Worm (Caenorhabditis elegans) whole organism, young adult: ENCODE results near the gene fbxa-35.
A peak's percentile ranks its signal among the peaks of the same experiment; 100 is the strongest.

Experiments used
- C06A6.2 ChIP-seq: fragments of 200-800 bp; sonication (Bioruptor generic); conservative IDR thresholded peaks from 2 replicates; pipeline ENCODE4 v1.3.6; 2022; ENCODE audit warnings: missing genetic modification characterization, missing compliant biosample characterization
- Y53G8AR.9 ChIP-seq: fragments of 200-800 bp; sonication (Bioruptor generic); conservative IDR thresholded peaks from 2 replicates; pipeline ENCODE4 v1.3.6; 2022; ENCODE audit warnings: missing genetic modification reagents, missing genetic modification characterization, missing compliant biosample characterization
- ZK185.1 ChIP-seq: sonication (generic microtip); optimal IDR thresholded peaks from 2 replicates; lab custom pipeline; 2016; ENCODE audit warnings: mild to moderate bottlenecking, missing genetic modification characterization, missing compliant biosample characterization; ENCODE audit not compliant: poor library complexity, severe bottlenecking
- attf-6 ChIP-seq: fragments of 200-800 bp; sonication (Bioruptor generic); IDR thresholded peaks from 2 replicates; pipeline ENCODE4 v1.3.6; 2022; ENCODE audit warnings: missing genetic modification reagents, missing genetic modification characterization, missing compliant biosample characterization
- bed-1 ChIP-seq: fragments of 200-800 bp; sonication (Bioruptor generic); IDR thresholded peaks from 2 replicates; pipeline ENCODE4 v1.3.6; 2022; ENCODE audit warnings: missing genetic modification reagents, missing genetic modification characterization, missing compliant biosample characterization
- cebp-1 ChIP-seq, 2 experiments: fragments of 200-800 bp in 1 of 2; sonication (Bioruptor generic) in 1 of 2; sonication (generic microtip) in 1 of 2; IDR thresholded peaks in 1 of 2; optimal IDR thresholded peaks in 1 of 2; 2 replicates each; pipeline versions ENCODE4 v1.3.6 to Lab custom; 2017 to 2022; ENCODE audit warnings: missing compliant biosample characterization in 2 of 2, missing genetic modification characterization in 2 of 2, mild to moderate bottlenecking in 1 of 2, missing genetic modification reagents in 1 of 2, moderate library complexity in 1 of 2
- ceh-40 ChIP-seq: fragments of 200-800 bp; sonication (Bioruptor generic); IDR thresholded peaks from 2 replicates; pipeline ENCODE4 v1.3.6; 2022; ENCODE audit warnings: missing genetic modification characterization, missing compliant biosample characterization
- chd-7 ChIP-seq: sonication (generic microtip); optimal IDR thresholded peaks from 2 replicates; lab custom pipeline; 2016; ENCODE audit warnings: mild to moderate bottlenecking, missing genetic modification characterization, moderate library complexity, missing compliant biosample characterization
- efl-1 ChIP-seq: fragments of 150-350 bp; optimal IDR thresholded peaks from 2 replicates; lab custom pipeline; 2014; ENCODE audit warnings: missing biosample characterization, missing genetic modification reagents, missing genetic modification characterization
- egl-18 ChIP-seq: fragments of 200-800 bp; sonication (Bioruptor generic); IDR thresholded peaks from 2 replicates; pipeline ENCODE4 v1.3.6; 2022; ENCODE audit warnings: missing genetic modification reagents, missing genetic modification characterization, missing compliant biosample characterization
- egrh-3 ChIP-seq: fragments of 200-800 bp; sonication (Bioruptor generic); IDR thresholded peaks from 2 replicates; pipeline ENCODE4 v1.3.6; 2022; ENCODE audit warnings: missing genetic modification reagents, missing genetic modification characterization, missing compliant biosample characterization
- ets-4 ChIP-seq: fragments of 200-800 bp; sonication (Bioruptor generic); optimal IDR thresholded peaks from 2 replicates; lab custom pipeline; 2018; ENCODE audit warnings: mild to moderate bottlenecking, missing genetic modification characterization, missing compliant biosample characterization
- lin-40 ChIP-seq: sonication (generic microtip); optimal IDR thresholded peaks from 2 replicates; lab custom pipeline; 2016; ENCODE audit warnings: missing genetic modification characterization, mild to moderate bottlenecking, missing compliant biosample characterization, missing genotype, missing genetic modification reagents
- lin-54 ChIP-seq: fragments of 200-800 bp; sonication (Bioruptor generic); optimal IDR thresholded peaks from 2 replicates; lab custom pipeline; 2018; ENCODE audit warnings: mild to moderate bottlenecking, missing genetic modification characterization, missing compliant biosample characterization
- lir-1 ChIP-seq: fragments of 200-800 bp; sonication (Bioruptor generic); conservative IDR thresholded peaks from 2 replicates; pipeline ENCODE4 v1.3.6; 2022; ENCODE audit warnings: missing genetic modification reagents, missing genetic modification characterization, missing compliant biosample characterization
- nfya-1 ChIP-seq: sonication (generic microtip); optimal IDR thresholded peaks from 2 replicates; lab custom pipeline; 2017; ENCODE audit warnings: antibody characterized with exemption, missing compliant biosample characterization, missing genetic modification characterization, borderline replicate concordance; ENCODE audit not compliant: insufficient read depth
- nfyb-1 ChIP-seq: fragments of 200-800 bp; sonication (Bioruptor generic); IDR thresholded peaks from 2 replicates; pipeline ENCODE4 v1.3.6; 2022; ENCODE audit warnings: missing genetic modification reagents, missing genetic modification characterization, missing compliant biosample characterization
- nhr-80 ChIP-seq: sonication (generic microtip); optimal IDR thresholded peaks from 2 replicates; lab custom pipeline; 2016; ENCODE audit warnings: missing genetic modification characterization, missing compliant biosample characterization
- nhr-90 ChIP-seq: sonication (generic microtip); optimal IDR thresholded peaks from 2 replicates; lab custom pipeline; 2016; ENCODE audit warnings: missing genotype, mild to moderate bottlenecking, missing genetic modification characterization, missing compliant biosample characterization
- pbrm-1 ChIP-seq: fragments of 200-800 bp; sonication (Bioruptor generic); IDR thresholded peaks from 2 replicates; pipeline ENCODE4 v1.3.6; 2022; ENCODE audit warnings: missing genetic modification reagents, missing genetic modification characterization, missing compliant biosample characterization
- rec-8 ChIP-seq, 2 experiments: sonication (generic microtip); optimal IDR thresholded peaks; 2 replicates each; lab custom pipeline; 2016; ENCODE audit warnings: mild to moderate bottlenecking in 2 of 2, missing genetic modification characterization in 2 of 2, missing genetic modification reagents in 2 of 2, missing genotype in 2 of 2, missing biosample characterization in 1 of 2, missing compliant biosample characterization in 1 of 2, moderate library complexity in 1 of 2
- snpc-1.3 ChIP-seq: sonication (generic microtip); optimal IDR thresholded peaks from 2 replicates; lab custom pipeline; 2017; ENCODE audit warnings: missing genetic modification characterization, mild to moderate bottlenecking, missing compliant biosample characterization, antibody characterized with exemption, moderate library complexity, missing genotype, missing genetic modification reagents; ENCODE audit not compliant: insufficient read depth
- tbp1 ChIP-seq: fragments of 200-800 bp; sonication (Bioruptor generic); optimal IDR thresholded peaks from 2 replicates; lab custom pipeline; 2018; ENCODE audit warnings: mild to moderate bottlenecking, missing genetic modification characterization, missing compliant biosample characterization
- tlf-1 ChIP-seq: fragments of 200-800 bp; sonication (Bioruptor generic); optimal IDR thresholded peaks from 2 replicates; lab custom pipeline; 2018; ENCODE audit warnings: mild to moderate bottlenecking, missing genetic modification characterization, missing compliant biosample characterization
- unc-130 ChIP-seq: sonication (generic microtip); optimal IDR thresholded peaks from 2 replicates; lab custom pipeline; 2016; ENCODE audit warnings: missing genetic modification reagents, missing genetic modification characterization, missing compliant biosample characterization
- unc-62 ChIP-seq: fragments of 150-350 bp; optimal IDR thresholded peaks from 2 replicates; lab custom pipeline; 2014; ENCODE audit warnings: missing biosample characterization, missing genetic modification reagents, missing genetic modification characterization
- xnd-1 ChIP-seq: sonication (generic microtip); optimal IDR thresholded peaks from 2 replicates; lab custom pipeline; 2016; ENCODE audit warnings: missing genotype, missing genetic modification reagents, missing genetic modification characterization, missing compliant biosample characterization

fbxa-35 gene

ce11 chrIII:1331894-1332293 lies 36.4 kb downstream of the fbxa-35 start, which contains the start of gene Y82E9BL.19:
TSS of gene Y82E9BL.19 (plus strand) at chrIII:1332016.
- TF ChIP-seq nhr-90 (tag; lab: Kevin White, UChicago) (no peak), tbp1 (no peak), Y53G8AR.9 (GFP tag; lab: Robert Waterston, UW) (no peak), pbrm-1 (0 out of 2 replicates have a peak, but pooled peaks have one; percentile 8), nhr-80 (tag; lab: Kevin White, UChicago) (peak; percentile 59)

ce11 chrIII:1340240-1340639 lies 44.8 kb downstream of the fbxa-35 start, which contains the start of gene fbxa-5:
TSS of gene fbxa-5 (minus strand) at chrIII:1340340.
- TF ChIP-seq ets-4 (no peak), ceh-40 (GFP tag; lab: Robert Waterston, UW) (no peak), rec-8 (tag; optimal IDR thresholded peaks at IDR 0.05; lab: Kevin White, UChicago) (no peak), attf-6 (GFP tag; lab: Robert Waterston, UW) (no peak), egl-18 (no peak), snpc-1.3 (tag; lab: Kevin White, UChicago) (no peak), bed-1 (GFP tag; lab: Robert Waterston, UW) (no peak), egrh-3 (GFP tag; lab: Robert Waterston, UW) (no peak), chd-7 (tag; lab: Kevin White, UChicago) (no peak), tlf-1 (no peak), nfyb-1 (GFP tag; lab: Robert Waterston, UW) (no peak), lin-54 (GFP tag; lab: Kevin White, UChicago) (no peak), nfya-1 (tag; lab: Kevin White, UChicago) (no peak), efl-1 (no peak), nhr-80 (tag; lab: Kevin White, UChicago) (no peak), C06A6.2 (GFP tag; lab: Robert Waterston, UW) (no peak)
- TF ChIP-seq, all 124 proteins: peak for 0

- TF ChIP-seq unc-62 (peak; percentile 0), xnd-1 (no peak), cebp-1 (GFP tag; IDR thresholded peaks at IDR 0.05; lab: Robert Waterston, UW) (peak; percentile 55; the same call in 1 of the 2 replicates), cebp-1 (tag; optimal IDR thresholded peaks at IDR 0.05; lab: Kevin White, UChicago) (peak; percentile 70), nhr-80 (tag; lab: Kevin White, UChicago) (peak; percentile 55), lin-40 (tag; lab: Kevin White, UChicago) (no peak)
Measured at ce11 chrIII:1342488-1342887, 47.0 kb downstream of the fbxa-35 start, which contains the start of gene fbxa-26. TSS of gene fbxa-26 (minus strand) at chrIII:1342522.

- no peak for TF ChIP-seq ZK185.1
Measured at ce11 chrIII:1342919-1343419, 47.5 kb downstream of the fbxa-35 start, which contains the start of gene fbxa-27. TSS of gene fbxa-27 (plus strand) at chrIII:1342969.

- no peak for TF ChIP-seq lir-1 (GFP tag; lab: Robert Waterston, UW)
- TF ChIP-seq unc-130 (GFP tag; lab: Kevin White, UChicago), result no peak
- no peak for TF ChIP-seq nhr-80 (tag; lab: Kevin White, UChicago)
Measured at ce11 chrIII:1345694-1346093, 50.2 kb downstream of the fbxa-35 start, which contains the start of gene Y82E9BL.6. TSS of gene Y82E9BL.6 (minus strand) at chrIII:1345794.
